Worm (Caenorhabditis elegans) whole organism, midembryonic: ENCODE results near the gene abu-8.

Experiments used
- T22C8.4 ChIP-seq: fragments of 200-800 bp; sonication (Bioruptor generic); IDR thresholded peaks from 2 replicates; pipeline ENCODE4 v1.3.6; 2022; ENCODE audit warnings: missing genetic modification characterization, missing compliant biosample characterization
- flt-1 ChIP-seq: fragments of 200-800 bp; sonication (Bioruptor generic); IDR thresholded peaks from 2 replicates; pipeline ENCODE4 v1.3.6; 2022; ENCODE audit warnings: missing genetic modification characterization, missing compliant biosample characterization
- klf-2 ChIP-seq: fragments of 200-800 bp; sonication (Bioruptor generic); conservative IDR thresholded peaks from 2 replicates; pipeline ENCODE4 v1.3.6; 2022; ENCODE audit warnings: missing genetic modification reagents, missing genetic modification characterization, missing compliant biosample characterization
- tab-1 ChIP-seq: fragments of 200-800 bp; sonication (Bioruptor generic); IDR thresholded peaks from 2 replicates; pipeline ENCODE4 v1.3.6; 2022; ENCODE audit warnings: missing genetic modification characterization, missing compliant biosample characterization
- ztf-23 ChIP-seq: fragments of 200-800 bp; sonication (Bioruptor generic); IDR thresholded peaks from 2 replicates; pipeline ENCODE4 v1.3.6; 2022; ENCODE audit warnings: missing genetic modification reagents, missing genetic modification characterization, missing compliant biosample characterization

DNA sequence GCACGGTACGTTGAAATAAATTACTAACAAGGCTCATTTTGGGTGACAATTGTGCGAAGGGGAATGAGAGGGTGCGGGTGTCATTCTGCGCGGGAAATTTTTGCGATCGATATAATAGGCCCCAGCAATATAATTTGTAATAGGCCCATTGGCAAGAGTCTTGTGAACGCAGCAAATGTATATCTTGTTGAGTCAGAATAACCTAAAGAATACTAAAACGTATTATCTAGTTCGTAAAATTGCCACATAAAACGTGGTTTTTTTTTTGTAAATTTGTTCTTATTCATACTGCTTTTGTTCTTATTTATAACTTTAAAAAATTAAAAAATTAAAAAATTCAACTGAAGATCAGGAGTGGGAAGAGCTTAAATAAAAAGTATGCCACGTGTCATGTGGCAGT is 45.0 kb upstream of the abu-8 start, which contains the start of gene C52A10.3:
- no peak for TF ChIP-seq ztf-23
- no peak for TF ChIP-seq klf-2 (GFP tag; lab: Robert Waterston, UW)
- TF ChIP-seq tab-1 (GFP tag; lab: Robert Waterston, UW) = no peak
- TF ChIP-seq flt-1 = no peak
- TF ChIP-seq T22C8.4 = no peak
